In the genomic region with DNA sequence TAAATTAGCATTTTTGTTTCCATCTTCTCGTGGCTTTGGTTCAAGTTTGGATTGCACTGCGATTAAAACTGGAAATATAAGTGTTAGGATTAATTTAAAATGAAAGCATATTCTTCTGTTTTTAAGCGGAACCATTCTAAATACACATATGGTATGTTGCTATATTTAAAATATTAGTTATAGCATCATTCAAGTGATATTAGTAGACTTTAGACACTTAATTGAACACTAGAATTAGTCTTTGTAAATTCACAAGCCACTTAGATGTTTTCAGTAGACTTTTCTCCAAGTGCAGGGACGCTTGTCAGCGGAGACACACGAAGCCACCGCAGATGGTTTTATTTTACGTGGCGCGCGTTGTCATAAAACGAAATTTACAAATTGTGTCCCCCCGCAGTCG, we compare ENCODE assay signal across 1 fruit fly cellular context.
TF ChIP-seq lines count a peak whose summit lies in the region.

No protein-coding gene starts in this region.

TF ChIP-seq in whole organism, embryonic, 481 proteins besides CTCF, POLR2A, EP300 and RAD21 (continued from another document and continues in another):
- no peak for TF ChIP-seq CG11093 (GFP tag; IDR thresholded peaks at IDR 0.05; lab: Robert Waterston, UW)
- no peak for TF ChIP-seq NC2β (GFP tag; optimal IDR thresholded peaks at IDR 0.05; lab: Kevin White, UChicago)
- no peak for TF ChIP-seq CG10462 (GFP tag; optimal IDR thresholded peaks at IDR 0.05; lab: Kevin White, UChicago)
- no peak for TF ChIP-seq CG17186 (GFP tag; optimal IDR thresholded peaks at IDR 0.05; lab: Kevin White, UChicago)
- TF ChIP-seq YL-1 (GFP tag; optimal IDR thresholded peaks at IDR 0.05; lab: Kevin White, UChicago) = no peak
- TF ChIP-seq Taf1 (GFP tag; IDR thresholded peaks at IDR 0.05; lab: Robert Waterston, UW) = no peak
- TF ChIP-seq Dip3 (GFP tag; optimal IDR thresholded peaks at IDR 0.05; lab: Kevin White, UChicago) = no peak
- no peak for TF ChIP-seq hb (GFP tag; IDR thresholded peaks at IDR 0.05; lab: Robert Waterston, UW; ENCODE audit: partially characterized antibody)
- TF ChIP-seq tna (GFP tag; IDR thresholded peaks at IDR 0.05; lab: Robert Waterston, UW; ENCODE audit: partially characterized antibody) = no peak
- no peak for TF ChIP-seq en (GFP tag; optimal IDR thresholded peaks at IDR 0.05; lab: Kevin White, UChicago)
- TF ChIP-seq Xrp1 (GFP tag; IDR thresholded peaks at IDR 0.05; lab: Robert Waterston, UW) = peak; percentile 48; the same call in 1 of the 2 replicates
- no peak for TF ChIP-seq vfl (GFP tag; optimal IDR thresholded peaks at IDR 0.05; lab: Kevin White, UChicago)
- TF ChIP-seq CG12104 (GFP tag; optimal IDR thresholded peaks at IDR 0.05; lab: Kevin White, UChicago) = no peak
- TF ChIP-seq CG6254 (GFP tag; optimal IDR thresholded peaks at IDR 0.05; lab: Kevin White, UChicago) = no peak
- peak; percentile 6 for TF ChIP-seq CG9817 (tag; optimal IDR thresholded peaks at IDR 0.05; lab: Kevin White, UChicago)
- no peak for TF ChIP-seq br (optimal IDR thresholded peaks at IDR 0.05; lab: Kevin White, UChicago)
- no peak for TF ChIP-seq D19A (tag; optimal IDR thresholded peaks at IDR 0.05; lab: Kevin White, UChicago)
- TF ChIP-seq ssp (GFP tag; IDR thresholded peaks at IDR 0.05; lab: Robert Waterston, UW) = no peak
- no peak for TF ChIP-seq jigr1 (GFP tag; IDR thresholded peaks at IDR 0.05; lab: Robert Waterston, UW)
- no peak for TF ChIP-seq Asciz (GFP tag; optimal IDR thresholded peaks at IDR 0.05; lab: Kevin White, UChicago)
- TF ChIP-seq Mad (GFP tag; optimal IDR thresholded peaks at IDR 0.05; lab: Kevin White, UChicago) = no peak
- peak; percentile 80 for TF ChIP-seq sens (GFP tag; lab: Kevin White, UChicago)
- TF ChIP-seq Hand (GFP tag; optimal IDR thresholded peaks at IDR 0.05; lab: Kevin White, UChicago) = no peak
- peak; percentile 45 for TF ChIP-seq Sox102F (GFP tag; optimal IDR thresholded peaks at IDR 0.05; lab: Kevin White, UChicago)
- TF ChIP-seq E2f2 (GFP tag; IDR thresholded peaks at IDR 0.05; lab: Robert Waterston, UW) = no peak
- no peak for TF ChIP-seq CG5245 (GFP tag; optimal IDR thresholded peaks at IDR 0.05; lab: Kevin White, UChicago)
- TF ChIP-seq Gug (GFP tag; IDR thresholded peaks at IDR 0.05; lab: Robert Waterston, UW) = no peak
- TF ChIP-seq Bgb (GFP tag; IDR thresholded peaks at IDR 0.05; lab: Robert Waterston, UW; ENCODE audit: partially characterized antibody) = no peak
- 0 out of 2 replicates have a peak, but pooled peaks have one; percentile 44 for TF ChIP-seq CG14014 (GFP tag; IDR thresholded peaks at IDR 0.05; lab: Robert Waterston, UW)
- no peak for TF ChIP-seq Mes4 (GFP tag; optimal IDR thresholded peaks at IDR 0.05; lab: Kevin White, UChicago)
- TF ChIP-seq CG4360 (GFP tag; IDR thresholded peaks at IDR 0.05; lab: Robert Waterston, UW) = no peak
- TF ChIP-seq vvl (GFP tag; IDR thresholded peaks at IDR 0.05; lab: Robert Waterston, UW) = no peak
- no peak for TF ChIP-seq CG9797 (GFP tag; optimal IDR thresholded peaks at IDR 0.05; lab: Kevin White, UChicago)
- no peak for TF ChIP-seq D (optimal IDR thresholded peaks at IDR 0.05; lab: Kevin White, UChicago)
- TF ChIP-seq D (GFP tag; optimal IDR thresholded peaks at IDR 0.05; lab: Kevin White, UChicago) = peak; percentile 30
- TF ChIP-seq shn (GFP tag; optimal IDR thresholded peaks at IDR 0.05; lab: Kevin White, UChicago) = no peak
- TF ChIP-seq Deaf1 (tag; optimal IDR thresholded peaks at IDR 0.05; lab: Kevin White, UChicago) = no peak
- TF ChIP-seq CG30431 (GFP tag; optimal IDR thresholded peaks at IDR 0.05; lab: Kevin White, UChicago) = no peak
- peak; percentile 4 for TF ChIP-seq gcm (GFP tag; optimal IDR thresholded peaks at IDR 0.05; lab: Kevin White, UChicago)
- no peak for TF ChIP-seq Camta (GFP tag; optimal IDR thresholded peaks at IDR 0.05; lab: Kevin White, UChicago)
- no peak for TF ChIP-seq CG15073 (GFP tag; optimal IDR thresholded peaks at IDR 0.05; lab: Kevin White, UChicago)
- TF ChIP-seq CG8765 (GFP tag; IDR thresholded peaks at IDR 0.05; lab: Robert Waterston, UW) = no peak
- no peak for TF ChIP-seq ken (GFP tag; IDR thresholded peaks at IDR 0.05; lab: Robert Waterston, UW)
- no peak for TF ChIP-seq crp (GFP tag; optimal IDR thresholded peaks at IDR 0.05; lab: Kevin White, UChicago)
- TF ChIP-seq Vsx1 (GFP tag; optimal IDR thresholded peaks at IDR 0.05; lab: Kevin White, UChicago) = peak; percentile 31
- TF ChIP-seq CG1602 (GFP tag; optimal IDR thresholded peaks at IDR 0.05; lab: Kevin White, UChicago) = no peak
- no peak for TF ChIP-seq Tbp (GFP tag; optimal IDR thresholded peaks at IDR 0.05; lab: Kevin White, UChicago)
- TF ChIP-seq kay (GFP tag; optimal IDR thresholded peaks at IDR 0.05; lab: Kevin White, UChicago) = no peak
- no peak; the same call in 1 of the 2 replicates for TF ChIP-seq Awh (GFP tag; IDR thresholded peaks at IDR 0.05; lab: Robert Waterston, UW)
- TF ChIP-seq CG5953 (GFP tag; IDR thresholded peaks at IDR 0.05; lab: Robert Waterston, UW) = no peak
- TF ChIP-seq Sry-δ (GFP tag; optimal IDR thresholded peaks at IDR 0.05; lab: Kevin White, UChicago) = no peak
- no peak for TF ChIP-seq sima (GFP tag; optimal IDR thresholded peaks at IDR 0.05; lab: Kevin White, UChicago)
- no peak for TF ChIP-seq hkb (optimal IDR thresholded peaks at IDR 0.05; lab: Kevin White, UChicago)
- TF ChIP-seq hkb (GFP tag; IDR thresholded peaks at IDR 0.05; lab: Robert Waterston, UW) = peak; percentile 49; the same call in 1 of the 2 replicates
- no peak for TF ChIP-seq ash1 (GFP tag; optimal IDR thresholded peaks at IDR 0.05; lab: Kevin White, UChicago)
- no peak for TF ChIP-seq CG11247 (GFP tag; IDR thresholded peaks at IDR 0.05; lab: Robert Waterston, UW)
- no peak for TF ChIP-seq CG1647 (GFP tag; optimal IDR thresholded peaks at IDR 0.05; lab: Kevin White, UChicago)
- TF ChIP-seq grn (GFP tag; optimal IDR thresholded peaks at IDR 0.05; lab: Kevin White, UChicago) = no peak
- no peak for TF ChIP-seq BtbVII (GFP tag; optimal IDR thresholded peaks at IDR 0.05; lab: Kevin White, UChicago)
- no peak for TF ChIP-seq cas (GFP tag; IDR thresholded peaks at IDR 0.05; lab: Robert Waterston, UW)
- peak; percentile 36 for TF ChIP-seq tin (GFP tag; optimal IDR thresholded peaks at IDR 0.05; lab: Kevin White, UChicago)
- no peak for TF ChIP-seq pros (GFP tag; optimal IDR thresholded peaks at IDR 0.05; lab: Kevin White, UChicago)
- no peak for TF ChIP-seq cad (GFP tag; optimal IDR thresholded peaks at IDR 0.05; lab: Kevin White, UChicago)
- TF ChIP-seq CG14860 (GFP tag; IDR thresholded peaks at IDR 0.05; lab: Robert Waterston, UW; ENCODE audit: partially characterized antibody) = no peak
- no peak for TF ChIP-seq zfh1 (GFP tag; IDR thresholded peaks at IDR 0.05; lab: Robert Waterston, UW)
- TF ChIP-seq D19B (GFP tag; optimal IDR thresholded peaks at IDR 0.05; lab: Kevin White, UChicago) = no peak
- TF ChIP-seq Hr39 (optimal IDR thresholded peaks at IDR 0.05; lab: Kevin White, UChicago) = no peak
- TF ChIP-seq Ets65A (GFP tag; lab: Kevin White, UChicago) = no peak
- no peak for TF ChIP-seq pan (optimal IDR thresholded peaks at IDR 0.05; lab: Kevin White, UChicago)
- TF ChIP-seq pan (GFP tag; optimal IDR thresholded peaks at IDR 0.05 in 1 of 2, IDR thresholded peaks at IDR 0.05 in 1 of 2) = peak in 1 of 2 experiments; percentile 55
- TF ChIP-seq CG31388 (GFP tag; optimal IDR thresholded peaks at IDR 0.05; lab: Kevin White, UChicago) = no peak
- TF ChIP-seq her (GFP tag; optimal IDR thresholded peaks at IDR 0.05; lab: Kevin White, UChicago) = no peak
- no peak for TF ChIP-seq CG3281 (GFP tag; optimal IDR thresholded peaks at IDR 0.05; lab: Kevin White, UChicago)
- no peak for TF ChIP-seq Dad (GFP tag; optimal IDR thresholded peaks at IDR 0.05; lab: Kevin White, UChicago)
- TF ChIP-seq chm (GFP tag; IDR thresholded peaks at IDR 0.05; lab: Robert Waterston, UW) = no peak
- TF ChIP-seq Lpt (GFP tag; optimal IDR thresholded peaks at IDR 0.05; lab: Kevin White, UChicago) = no peak
- no peak for TF ChIP-seq Opbp (GFP tag; IDR thresholded peaks at IDR 0.05; lab: Robert Waterston, UW; ENCODE audit: partially characterized antibody)
- peak; percentile 32 for TF ChIP-seq odd (GFP tag; optimal IDR thresholded peaks at IDR 0.05; lab: Kevin White, UChicago)
- no peak for TF ChIP-seq CG8478 (optimal IDR thresholded peaks at IDR 0.05; lab: Kevin White, UChicago)
- no peak for TF ChIP-seq CG6813 (GFP tag; optimal IDR thresholded peaks at IDR 0.05; lab: Kevin White, UChicago)
- no peak for TF ChIP-seq gro (GFP tag; optimal IDR thresholded peaks at IDR 0.05; lab: Kevin White, UChicago)
- TF ChIP-seq hth (optimal IDR thresholded peaks at IDR 0.05; lab: Kevin White, UChicago) = no peak
- TF ChIP-seq peb (GFP tag; IDR thresholded peaks at IDR 0.05; lab: Robert Waterston, UW) = no peak
- no peak for TF ChIP-seq NFAT (GFP tag; IDR thresholded peaks at IDR 0.05; lab: Robert Waterston, UW)
- no peak for TF ChIP-seq stwl (tag; optimal IDR thresholded peaks at IDR 0.05; lab: Kevin White, UChicago)
- TF ChIP-seq pfk (GFP tag; optimal IDR thresholded peaks at IDR 0.05; lab: Kevin White, UChicago) = no peak
- TF ChIP-seq mld (GFP tag; IDR thresholded peaks at IDR 0.05; lab: Robert Waterston, UW; ENCODE audit: partially characterized antibody) = no peak
- 0 out of 2 replicates have a peak, but pooled peaks have one; percentile 21 for TF ChIP-seq Ada2b (GFP tag; IDR thresholded peaks at IDR 0.05; lab: Robert Waterston, UW)
- TF ChIP-seq CG3838 (GFP tag; optimal IDR thresholded peaks at IDR 0.05; lab: Kevin White, UChicago) = no peak
- TF ChIP-seq Meics (GFP tag; optimal IDR thresholded peaks at IDR 0.05; lab: Kevin White, UChicago) = peak; percentile 11
- TF ChIP-seq CG33213 (GFP tag; optimal IDR thresholded peaks at IDR 0.05; lab: Kevin White, UChicago) = no peak
- TF ChIP-seq CG13894 (tag; optimal IDR thresholded peaks at IDR 0.05; lab: Kevin White, UChicago) = no peak
- TF ChIP-seq Drgx (GFP tag; IDR thresholded peaks at IDR 0.05; lab: Robert Waterston, UW) = no peak
- no peak for TF ChIP-seq TFAM (GFP tag; optimal IDR thresholded peaks at IDR 0.05; lab: Kevin White, UChicago)
- no peak for TF ChIP-seq ro (GFP tag; IDR thresholded peaks at IDR 0.05; lab: Robert Waterston, UW)
- peak; percentile 32; the same call in 1 of the 3 replicates for TF ChIP-seq croc (GFP tag; conservative IDR thresholded peaks at IDR 0.05; lab: Robert Waterston, UW)
- no peak for TF ChIP-seq wor (GFP tag; IDR thresholded peaks at IDR 0.05; lab: Robert Waterston, UW)
- TF ChIP-seq zf30C (GFP tag; optimal IDR thresholded peaks at IDR 0.05; lab: Kevin White, UChicago) = no peak
- TF ChIP-seq schlank (tag; optimal IDR thresholded peaks at IDR 0.05; lab: Kevin White, UChicago) = no peak
- TF ChIP-seq CG10274 (GFP tag; optimal IDR thresholded peaks at IDR 0.05; lab: Kevin White, UChicago) = no peak
- TF ChIP-seq zfh2 (GFP tag; optimal IDR thresholded peaks at IDR 0.05; lab: Kevin White, UChicago) = no peak
- TF ChIP-seq kni (GFP tag; optimal IDR thresholded peaks at IDR 0.05; lab: Kevin White, UChicago) = no peak
- no peak for TF ChIP-seq nom (GFP tag; optimal IDR thresholded peaks at IDR 0.05; lab: Kevin White, UChicago)
- TF ChIP-seq ac (GFP tag; optimal IDR thresholded peaks at IDR 0.05; lab: Kevin White, UChicago) = no peak
- TF ChIP-seq Rfx (GFP tag; IDR thresholded peaks at IDR 0.05; lab: Robert Waterston, UW) = peak; percentile 49
- no peak for TF ChIP-seq pzg (GFP tag; optimal IDR thresholded peaks at IDR 0.05; lab: Kevin White, UChicago)
- TF ChIP-seq chn (GFP tag; optimal IDR thresholded peaks at IDR 0.05; lab: Kevin White, UChicago) = no peak
- no peak for TF ChIP-seq lola (GFP tag; optimal IDR thresholded peaks at IDR 0.05; lab: Kevin White, UChicago)
- TF ChIP-seq ewg (GFP tag; optimal IDR thresholded peaks at IDR 0.05; lab: Kevin White, UChicago) = no peak
- no peak for TF ChIP-seq eyg (GFP tag; optimal IDR thresholded peaks at IDR 0.05; lab: Kevin White, UChicago)
- no peak for TF ChIP-seq CG6175 (GFP tag; IDR thresholded peaks at IDR 0.05; lab: Robert Waterston, UW)
- no peak for TF ChIP-seq pb (GFP tag; optimal IDR thresholded peaks at IDR 0.05; lab: Kevin White, UChicago)
- peak; percentile 26 for TF ChIP-seq CG17359 (tag; optimal IDR thresholded peaks at IDR 0.05; lab: Kevin White, UChicago)
- TF ChIP-seq dpn (GFP tag; optimal IDR thresholded peaks at IDR 0.05; lab: Kevin White, UChicago) = peak; percentile 16 to 26
- TF ChIP-seq C15 (GFP tag; IDR thresholded peaks at IDR 0.05; lab: Robert Waterston, UW) = no peak
- TF ChIP-seq CG1792 (GFP tag; optimal IDR thresholded peaks at IDR 0.05; lab: Kevin White, UChicago) = no peak
- TF ChIP-seq Hey (tag; optimal IDR thresholded peaks at IDR 0.05; lab: Kevin White, UChicago) = no peak
- no peak for TF ChIP-seq fd64A (GFP tag; optimal IDR thresholded peaks at IDR 0.05; lab: Kevin White, UChicago)
- no peak for TF ChIP-seq CG12155 (GFP tag; optimal IDR thresholded peaks at IDR 0.05; lab: Kevin White, UChicago)
- TF ChIP-seq Side (GFP tag; optimal IDR thresholded peaks at IDR 0.05; lab: Kevin White, UChicago) = no peak
- TF ChIP-seq Nf-YA (GFP tag; IDR thresholded peaks at IDR 0.05; lab: Robert Waterston, UW) = no peak
- no peak for TF ChIP-seq Hsf (GFP tag; optimal IDR thresholded peaks at IDR 0.05; lab: Kevin White, UChicago)
- no peak for TF ChIP-seq NK7.1 (GFP tag; optimal IDR thresholded peaks at IDR 0.05; lab: Kevin White, UChicago)
- TF ChIP-seq ttk (GFP tag; IDR thresholded peaks at IDR 0.05; lab: Robert Waterston, UW) = no peak
- no peak for TF ChIP-seq wek (GFP tag; optimal IDR thresholded peaks at IDR 0.05; lab: Kevin White, UChicago)
- no peak for TF ChIP-seq nerfin-1 (tag; optimal IDR thresholded peaks at IDR 0.05; lab: Kevin White, UChicago)
- TF ChIP-seq Bdp1 (GFP tag; optimal IDR thresholded peaks at IDR 0.05; lab: Kevin White, UChicago) = no peak
- TF ChIP-seq CG10431 (GFP tag; optimal IDR thresholded peaks at IDR 0.05; lab: Kevin White, UChicago) = no peak
- TF ChIP-seq CG5180 (GFP tag; optimal IDR thresholded peaks at IDR 0.05; lab: Kevin White, UChicago) = no peak
- peak; percentile 18 for TF ChIP-seq CG14710 (tag; optimal IDR thresholded peaks at IDR 0.05; lab: Kevin White, UChicago)
- no peak for TF ChIP-seq rib (GFP tag; IDR thresholded peaks at IDR 0.05; lab: Robert Waterston, UW)
- TF ChIP-seq toy (GFP tag; IDR thresholded peaks at IDR 0.05; lab: Robert Waterston, UW) = no peak
- TF ChIP-seq CG18764 (GFP tag; optimal IDR thresholded peaks at IDR 0.05; lab: Kevin White, UChicago) = no peak
- peak; percentile 22 for TF ChIP-seq CG2120 (GFP tag; optimal IDR thresholded peaks at IDR 0.05; lab: Kevin White, UChicago)
- peak; percentile 48 for TF ChIP-seq CG7839 (tag; optimal IDR thresholded peaks at IDR 0.05; lab: Kevin White, UChicago)
